Fruit fly (Drosophila melanogaster) whole organism, embryonic: ENCODE measurements around the gene Gr28a.

ENCODE experiments used
- Awh ChIP-seq: fragments of 200-800 bp; sonication (Bioruptor generic); IDR thresholded peaks from 2 replicates; pipeline ENCODE4, ENCODE4 v1.3.6; 2022; ENCODE audit warnings: missing biosample characterization, missing genetic modification characterization
- CG10565 ChIP-seq: fragments of 200-800 bp; sonication (Bioruptor generic); optimal IDR thresholded peaks from 3 replicates; lab custom pipeline; 2016; ENCODE audit warnings: missing biosample characterization, mild to moderate bottlenecking, missing genetic modification characterization
- CG12104 ChIP-seq: fragments of 200-800 bp; sonication (Bioruptor generic); optimal IDR thresholded peaks from 3 replicates; lab custom pipeline; 2016; ENCODE audit warnings: missing biosample characterization, missing genetic modification characterization
- CG12155 ChIP-seq: fragments of 200-800 bp; sonication (Bioruptor generic); optimal IDR thresholded peaks from 3 replicates; lab custom pipeline; 2016; ENCODE audit warnings: missing biosample characterization, missing genetic modification characterization
- CG12236 ChIP-seq: fragments of 200-800 bp; sonication (Bioruptor generic); optimal IDR thresholded peaks from 2 replicates; lab custom pipeline; 2016; ENCODE audit warnings: missing biosample characterization, missing genetic modification characterization
- CG13123 ChIP-seq: fragments of 200-800 bp; sonication (Bioruptor generic); optimal IDR thresholded peaks from 2 replicates; lab custom pipeline; 2016; ENCODE audit warnings: missing biosample characterization, missing genetic modification characterization
- CG13287 ChIP-seq: fragments of 200-800 bp; sonication (Bioruptor generic); IDR thresholded peaks from 2 replicates; pipeline ENCODE4 v1.3.6; 2022; ENCODE audit warnings: missing biosample characterization, missing genetic modification characterization; ENCODE audit not compliant: partially characterized antibody
- CG14965 ChIP-seq: fragments of 200-800 bp; sonication (Bioruptor generic); optimal IDR thresholded peaks from 2 replicates; lab custom pipeline; 2016; ENCODE audit warnings: missing biosample characterization, missing genetic modification characterization, borderline replicate concordance
- CG15601 ChIP-seq: fragments of 200-800 bp; sonication (Bioruptor generic); optimal IDR thresholded peaks from 3 replicates; lab custom pipeline; 2019; ENCODE audit warnings: missing biosample characterization, mild to moderate bottlenecking, missing genetic modification characterization, moderate library complexity
- CG18619 ChIP-seq: fragments of 200-800 bp; sonication (Bioruptor generic); optimal IDR thresholded peaks from 3 replicates; lab custom pipeline; 2017; ENCODE audit warnings: missing biosample characterization, mild to moderate bottlenecking, missing genetic modification characterization
- CG2199 ChIP-seq: fragments of 200-800 bp; sonication (Bioruptor generic); IDR thresholded peaks from 3 replicates; pipeline ENCODE4 v1.3.6; 2022; ENCODE audit warnings: missing biosample characterization, missing genetic modification characterization
- CG2875 ChIP-seq: fragments of 200-800 bp; sonication (Bioruptor generic); optimal IDR thresholded peaks from 2 replicates; lab custom pipeline; 2017; ENCODE audit warnings: missing biosample characterization, mild to moderate bottlenecking, missing genetic modification characterization, missing genetic modification reagents
- CG30403 ChIP-seq: fragments of 200-800 bp; sonication (Bioruptor generic); optimal IDR thresholded peaks from 3 replicates; lab custom pipeline; 2016; ENCODE audit warnings: missing biosample characterization, missing genetic modification characterization
- CG31441 ChIP-seq: fragments of 200-800 bp; sonication (Bioruptor generic); IDR thresholded peaks from 2 replicates; pipeline ENCODE4 v1.3.6; 2022; ENCODE audit warnings: missing biosample characterization, missing genetic modification characterization
- CG32772 ChIP-seq: fragments of 200-800 bp; sonication (Bioruptor generic); IDR thresholded peaks from 2 replicates; pipeline ENCODE4 v1.3.6; 2022; ENCODE audit warnings: missing biosample characterization, missing genetic modification characterization
- CG33213 ChIP-seq: fragments of 200-800 bp; sonication (Bioruptor generic); optimal IDR thresholded peaks from 3 replicates; lab custom pipeline; 2016; ENCODE audit warnings: missing biosample characterization, missing genetic modification characterization
- CG5180 ChIP-seq: fragments of 200-800 bp; sonication (Bioruptor generic); optimal IDR thresholded peaks from 3 replicates; lab custom pipeline; 2017; ENCODE audit warnings: missing biosample characterization, missing genetic modification characterization, mild to moderate bottlenecking, moderate library complexity, missing genetic modification reagents
- CG8924 ChIP-seq: fragments of 200-800 bp; optimal IDR thresholded peaks from 3 replicates; lab custom pipeline; 2019; ENCODE audit warnings: missing biosample characterization, mild to moderate bottlenecking, missing genetic modification characterization, moderate library complexity
- CG9876 ChIP-seq: fragments of 200-800 bp; sonication (Bioruptor generic); optimal IDR thresholded peaks from 2 replicates; lab custom pipeline; 2016; ENCODE audit warnings: missing biosample characterization, missing genetic modification characterization
- Dek ChIP-seq: fragments of 200-800 bp; sonication (Bioruptor generic); optimal IDR thresholded peaks from 3 replicates; lab custom pipeline; 2019; ENCODE audit warnings: missing biosample characterization, mild to moderate bottlenecking, missing genetic modification characterization, moderate library complexity
- Dref ChIP-seq: fragments of 200-800 bp; sonication (Bioruptor generic); IDR thresholded peaks from 2 replicates; pipeline ENCODE4 v1.3.6; 2022; ENCODE audit warnings: missing biosample characterization, missing genetic modification characterization
- ERR ChIP-seq: fragments of 200-800 bp; sonication (Bioruptor generic); optimal IDR thresholded peaks from 2 replicates; lab custom pipeline; 2016; ENCODE audit warnings: missing biosample characterization, missing genetic modification characterization
- Eip74EF ChIP-seq, 2 experiments: fragments of 200-800 bp in 1 of 2; fragments of >200 bp in 1 of 2; sonication (Bioruptor generic) in 1 of 2; optimal IDR thresholded peaks; 2 replicates each; lab custom pipeline; 2017 to 2019; ENCODE audit warnings: missing biosample characterization in 2 of 2, missing genetic modification characterization in 2 of 2, mild to moderate bottlenecking in 1 of 2, moderate library complexity in 1 of 2
- Ets65A ChIP-seq: fragments of 200-800 bp; sonication (Bioruptor generic); peaks from one replicate; lab custom pipeline; 2016; ENCODE audit warnings: missing biosample characterization, missing genetic modification characterization
- Kr ChIP-seq: fragments of 200-800 bp; sonication (Bioruptor generic); optimal IDR thresholded peaks from 2 replicates; lab custom pipeline; 2017; ENCODE audit warnings: missing biosample characterization, mild to moderate bottlenecking, missing genetic modification characterization
- Mrtf ChIP-seq: fragments of 200-800 bp; sonication (Bioruptor generic); IDR thresholded peaks from 3 replicates; pipeline ENCODE4 v1.3.6; 2022; ENCODE audit warnings: missing biosample characterization, missing genetic modification characterization
- Myb ChIP-seq: fragments of 200-800 bp; sonication (Bioruptor generic); optimal IDR thresholded peaks from 2 replicates; lab custom pipeline; 2016; ENCODE audit warnings: missing biosample characterization, missing genetic modification characterization
- aop ChIP-seq: fragments of 200-800 bp; sonication (Bioruptor generic); IDR thresholded peaks from 2 replicates; pipeline ENCODE4 v1.3.6; 2022; ENCODE audit warnings: missing biosample characterization, missing genetic modification characterization
- ap ChIP-seq: fragments of 200-800 bp; sonication (Bioruptor generic); IDR thresholded peaks from 2 replicates; pipeline ENCODE4 v1.3.6; 2022; ENCODE audit warnings: missing biosample characterization, missing genetic modification characterization
- ara ChIP-seq: fragments of 200-800 bp; sonication (Bioruptor generic); IDR thresholded peaks from 2 replicates; pipeline ENCODE4 v1.3.6; 2022; ENCODE audit warnings: missing biosample characterization, missing genetic modification characterization
- bigmax ChIP-seq: fragments of 200-800 bp; sonication (Bioruptor generic); optimal IDR thresholded peaks from 2 replicates; lab custom pipeline; 2018; ENCODE audit warnings: missing biosample characterization, mild to moderate bottlenecking, missing genetic modification characterization
- caup ChIP-seq: fragments of 200-800 bp; sonication (Bioruptor generic); optimal IDR thresholded peaks from 3 replicates; lab custom pipeline; 2017; ENCODE audit warnings: missing biosample characterization, mild to moderate bottlenecking, missing genetic modification characterization, moderate library complexity; ENCODE audit not compliant: severe bottlenecking
- crc ChIP-seq: fragments of 200-800 bp; sonication (Bioruptor generic); optimal IDR thresholded peaks from 2 replicates; lab custom pipeline; 2016; ENCODE audit warnings: missing biosample characterization, missing genetic modification characterization
- dpn ChIP-seq, 2 experiments: fragments of 200-800 bp; sonication (Bioruptor generic); optimal IDR thresholded peaks; 3 replicates each; lab custom pipeline; 2016; ENCODE audit warnings: missing biosample characterization in 2 of 2, missing genetic modification characterization in 2 of 2
- ham ChIP-seq: fragments of 200-800 bp; sonication (Bioruptor generic); IDR thresholded peaks from 2 replicates; pipeline ENCODE4 v1.3.6; 2022; ENCODE audit warnings: missing biosample characterization, missing genetic modification characterization
- her ChIP-seq: fragments of 200-800 bp; sonication (Bioruptor generic); optimal IDR thresholded peaks from 2 replicates; lab custom pipeline; 2016; ENCODE audit warnings: missing biosample characterization, missing genetic modification characterization
- jing ChIP-seq: fragments of 200-800 bp; sonication (Bioruptor generic); optimal IDR thresholded peaks from 2 replicates; lab custom pipeline; 2018; ENCODE audit warnings: missing biosample characterization, mild to moderate bottlenecking, missing genetic modification characterization
- mld ChIP-seq: fragments of 200-800 bp; sonication (Bioruptor generic); IDR thresholded peaks from 3 replicates; pipeline ENCODE4 v1.3.6; 2022; ENCODE audit warnings: missing biosample characterization, missing genetic modification characterization; ENCODE audit not compliant: partially characterized antibody
- odd ChIP-seq: fragments of 200-800 bp; sonication (Bioruptor generic); optimal IDR thresholded peaks from 2 replicates; lab custom pipeline; 2017; ENCODE audit warnings: missing biosample characterization, mild to moderate bottlenecking, missing genetic modification characterization
- otp ChIP-seq: fragments of 200-800 bp; sonication (Bioruptor generic); IDR thresholded peaks from 3 replicates; pipeline ENCODE4, ENCODE4 v1.3.6; 2022; ENCODE audit warnings: missing biosample characterization, missing genetic modification characterization
- pnt ChIP-seq: fragments of 200-800 bp; sonication (Bioruptor generic); optimal IDR thresholded peaks from 3 replicates; lab custom pipeline; 2016; ENCODE audit warnings: missing biosample characterization, missing genetic modification characterization
- row ChIP-seq: fragments of 200-800 bp; sonication (Bioruptor generic); IDR thresholded peaks from 3 replicates; pipeline ENCODE4 v1.3.6; 2022; ENCODE audit warnings: missing biosample characterization, missing genetic modification characterization
- sens-2 ChIP-seq: fragments of 200-800 bp; sonication (Bioruptor generic); IDR thresholded peaks from 2 replicates; pipeline ENCODE4 v1.3.6; 2022; ENCODE audit warnings: missing biosample characterization, missing genetic modification characterization
- shn ChIP-seq: fragments of 200-800 bp; sonication (Bioruptor generic); optimal IDR thresholded peaks from 3 replicates; lab custom pipeline; 2016; ENCODE audit warnings: missing biosample characterization, missing genetic modification characterization
- sisA ChIP-seq: fragments of 200-800 bp; sonication (Bioruptor generic); IDR thresholded peaks from 2 replicates; pipeline ENCODE4 v1.3.6; 2022; ENCODE audit warnings: missing biosample characterization, missing genetic modification characterization
- tx ChIP-seq: fragments of 200-800 bp; sonication (Bioruptor generic); optimal IDR thresholded peaks from 2 replicates; lab custom pipeline; 2016; ENCODE audit warnings: missing biosample characterization, missing genetic modification characterization
- vvl ChIP-seq: fragments of 200-800 bp; sonication (Bioruptor generic); IDR thresholded peaks from 2 replicates; pipeline ENCODE4 v1.3.6; 2022; ENCODE audit warnings: missing biosample characterization, missing genetic modification characterization
- zf30C ChIP-seq: fragments of 200-800 bp; sonication (Bioruptor generic); optimal IDR thresholded peaks from 3 replicates; lab custom pipeline; 2018; ENCODE audit warnings: missing biosample characterization, mild to moderate bottlenecking, missing genetic modification characterization

The Gr28a gene

dm6 chr2L:7436492-7437324, 17.3 kb downstream of the Gr28a start (continued):
- no peak for TF ChIP-seq CG13287 (GFP tag; lab: Robert Waterston, UW)
- TF ChIP-seq CG12155 (GFP tag; lab: Kevin White, UChicago): peak; percentile 56
- 0 out of 2 replicates have a peak, but pooled peaks have one; percentile 37 for TF ChIP-seq sens-2
- TF ChIP-seq Dref (GFP tag; lab: Robert Waterston, UW): no peak
- peak; percentile 38 for TF ChIP-seq CG30403 (GFP tag; lab: Kevin White, UChicago)
- peak; percentile 36 for TF ChIP-seq vvl (GFP tag; lab: Robert Waterston, UW)
- TF ChIP-seq her (GFP tag; lab: Kevin White, UChicago): peak; percentile 78
- peak; percentile 70 for TF ChIP-seq ERR (GFP tag; lab: Kevin White, UChicago)
- TF ChIP-seq pnt: peak; percentile 56
- no peak for TF ChIP-seq zf30C (GFP tag; lab: Kevin White, UChicago)
- peak; percentile 67 for TF ChIP-seq CG2875
- 0 out of 2 replicates have a peak, but pooled peaks have one; percentile 7 for TF ChIP-seq CG32772 (GFP tag; lab: Robert Waterston, UW)
- TF ChIP-seq mld: no peak
- peak; percentile 19; the same call in 1 of the 2 replicates for TF ChIP-seq ham (GFP tag; lab: Robert Waterston, UW)
- TF ChIP-seq CG12104: peak; percentile 66
- TF ChIP-seq crc (GFP tag; lab: Kevin White, UChicago): peak; percentile 47
- peak; percentile 64 for TF ChIP-seq shn (GFP tag; lab: Kevin White, UChicago)
- TF ChIP-seq CG5180 (GFP tag; lab: Kevin White, UChicago): peak; percentile 67
- peak; percentile 31; the same call in 1 of the 2 replicates for TF ChIP-seq sisA (GFP tag; lab: Robert Waterston, UW)
- TF ChIP-seq Awh: peak; percentile 92
- peak; percentile 58 for TF ChIP-seq CG14965 (GFP tag; lab: Kevin White, UChicago)
- TF ChIP-seq row: no peak; the same call in 2 of the 3 replicates
- 0 out of 2 replicates have a peak, but pooled peaks have one; percentile 20 for TF ChIP-seq ap (GFP tag; lab: Robert Waterston, UW)
- TF ChIP-seq Myb (GFP tag; lab: Kevin White, UChicago): peak; percentile 69
- peak in 1 of 2 experiments; percentile 17 for TF ChIP-seq Eip74EF (GFP tag; optimal IDR thresholded peaks at IDR 0.05; lab: Kevin White, UChicago)
- peak; percentile 70 for TF ChIP-seq CG9876 (GFP tag; lab: Kevin White, UChicago)
- TF ChIP-seq jing (GFP tag; lab: Kevin White, UChicago): no peak
- peak; percentile 46; the same call in 2 of the 3 replicates for TF ChIP-seq CG2199
- peak; percentile 50; the same call in 1 of the 2 replicates for TF ChIP-seq ara (GFP tag; lab: Robert Waterston, UW)
- TF ChIP-seq odd (GFP tag; lab: Kevin White, UChicago): peak; percentile 41
- TF ChIP-seq tx (GFP tag; lab: Kevin White, UChicago): peak; percentile 59
- TF ChIP-seq aop: peak; percentile 34; the same call in 1 of the 2 replicates
- TF ChIP-seq Kr (GFP tag; lab: Kevin White, UChicago): no peak
- peak; percentile 89 for TF ChIP-seq otp
- TF ChIP-seq CG15601 (tag; lab: Kevin White, UChicago): peak; percentile 73
- peak; percentile 89 for TF ChIP-seq caup (GFP tag; lab: Kevin White, UChicago)
- peak; percentile 74; the same call in 2 of the 3 replicates for TF ChIP-seq Mrtf (GFP tag; lab: Robert Waterston, UW)
- TF ChIP-seq CG31441 (GFP tag; lab: Robert Waterston, UW): peak; percentile 43; the same call in 1 of the 2 replicates
- peak; percentile 79 for TF ChIP-seq CG33213 (GFP tag; lab: Kevin White, UChicago)
- TF ChIP-seq CG18619 (GFP tag; lab: Kevin White, UChicago): peak; percentile 76
- TF ChIP-seq bigmax (GFP tag; lab: Kevin White, UChicago): peak; percentile 12
- peak; percentile 23 for TF ChIP-seq CG8924 (tag; lab: Kevin White, UChicago)
- peak; percentile 84 for TF ChIP-seq Ets65A (GFP tag; lab: Kevin White, UChicago)
- peak; percentile 79 for TF ChIP-seq CG13123 (GFP tag; lab: Kevin White, UChicago)
- no peak for TF ChIP-seq CG10565
- peak; percentile 51 to 88 for TF ChIP-seq dpn (GFP tag; optimal IDR thresholded peaks at IDR 0.05; lab: Kevin White, UChicago)
- peak; percentile 58 for TF ChIP-seq CG12236
- peak; percentile 81 for TF ChIP-seq Dek (tag; lab: Kevin White, UChicago)
